Fruit fly (Drosophila melanogaster): ENCODE measurements around the gene CG43057.
A peak's percentile ranks its signal among the peaks of the same experiment; 100 is the strongest.

CG43057 gene

DNA sequence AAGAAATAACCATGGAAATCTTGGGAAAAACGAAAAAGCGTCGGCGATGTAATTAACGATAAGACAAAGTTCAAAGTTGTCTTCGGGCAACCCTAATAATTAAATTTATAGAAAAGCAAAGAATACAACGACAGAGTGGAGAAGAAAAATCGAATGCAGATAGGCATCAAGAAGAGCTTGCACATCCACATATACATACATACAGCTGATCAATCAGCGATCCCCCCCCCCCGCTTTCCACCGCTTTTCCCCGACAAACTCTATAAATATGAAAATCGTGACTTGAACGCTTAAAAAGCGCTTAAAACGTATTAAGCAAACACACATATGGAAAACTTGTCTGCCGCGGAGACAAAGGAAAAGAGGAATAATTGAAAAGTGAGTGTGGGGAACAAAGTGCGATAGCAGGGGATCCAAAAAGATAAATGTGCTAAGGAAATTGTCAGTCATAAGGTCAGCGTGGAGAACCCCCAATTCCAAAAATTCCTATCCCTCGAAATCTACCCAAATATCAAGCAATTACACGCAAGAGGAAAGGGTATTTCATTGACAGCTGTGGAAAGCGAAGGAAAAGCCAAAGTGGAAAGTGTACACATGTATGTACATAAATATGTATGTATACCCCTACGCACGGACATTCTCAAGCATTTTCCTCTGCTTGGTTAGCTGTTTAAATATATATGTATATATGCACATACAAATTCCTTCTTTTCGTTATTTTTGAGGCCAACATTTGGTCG is 45.7 kb upstream of the CG43057 start (continued):
- no peak for TF ChIP-seq nerfin-1 (tag; optimal IDR thresholded peaks at IDR 0.05)
- peak in 1 of 3 experiments; percentile 9 for TF ChIP-seq lola (GFP tag; optimal IDR thresholded peaks at IDR 0.05)
- no peak for TF ChIP-seq CG5245 (GFP tag; optimal IDR thresholded peaks at IDR 0.05)
- peak; percentile 8 for TF ChIP-seq Blimp-1 (GFP tag; optimal IDR thresholded peaks at IDR 0.05)
- TF ChIP-seq Rx (GFP tag; IDR thresholded peaks at IDR 0.05): no peak
- peak in 1 of 2 experiments; percentile 71 for TF ChIP-seq tll (GFP tag; optimal IDR thresholded peaks at IDR 0.05)
- TF ChIP-seq CG9437 (GFP tag; optimal IDR thresholded peaks at IDR 0.05): no peak
- TF ChIP-seq CG5953 (GFP tag; IDR thresholded peaks at IDR 0.05): no peak
- no peak for TF ChIP-seq rib (GFP tag; IDR thresholded peaks at IDR 0.05)
- no peak for TF ChIP-seq gfzf (GFP tag; optimal IDR thresholded peaks at IDR 0.05)
- peak; percentile 4 for TF ChIP-seq oc (tag; optimal IDR thresholded peaks at IDR 0.05)
- TF ChIP-seq kni (GFP tag; optimal IDR thresholded peaks at IDR 0.05): peak; percentile 84
- peak; percentile 58 for TF ChIP-seq sd (tag; optimal IDR thresholded peaks at IDR 0.05)
- peak; percentile 53 for TF ChIP-seq CG15696 (tag; optimal IDR thresholded peaks at IDR 0.05)
- TF ChIP-seq CG17829 (tag; optimal IDR thresholded peaks at IDR 0.05): peak; percentile 12
- TF ChIP-seq HmgZ (tag; optimal IDR thresholded peaks at IDR 0.05): no peak
- 0 out of 4 replicates have a peak, but pooled peaks have one; percentile 18 for TF ChIP-seq Dll (GFP tag; IDR thresholded peaks at IDR 0.05; ENCODE audit: partially characterized antibody)
- no peak for TF ChIP-seq CG13624 (GFP tag; optimal IDR thresholded peaks at IDR 0.05)
- TF ChIP-seq otp (GFP tag; IDR thresholded peaks at IDR 0.05): 0 out of 3 replicates have a peak, but pooled peaks have one; percentile 4
- TF ChIP-seq PHDP (tag; optimal IDR thresholded peaks at IDR 0.05): no peak
- peak; percentile 11 for TF ChIP-seq CG8388 (GFP tag; optimal IDR thresholded peaks at IDR 0.05)
- TF ChIP-seq CG33557 (GFP tag; optimal IDR thresholded peaks at IDR 0.05): peak; percentile 73
- TF ChIP-seq CG2199 (GFP tag; IDR thresholded peaks at IDR 0.05): peak; percentile 30; the same call in 1 of the 3 replicates
- TF ChIP-seq trh (GFP tag; optimal IDR thresholded peaks at IDR 0.05): no peak
- no peak for TF ChIP-seq CG17612 (GFP tag; IDR thresholded peaks at IDR 0.05)
- TF ChIP-seq Max (GFP tag; optimal IDR thresholded peaks at IDR 0.05): no peak
- TF ChIP-seq seq (GFP tag; IDR thresholded peaks at IDR 0.05): no peak
- no peak for TF ChIP-seq Eip74EF (GFP tag; optimal IDR thresholded peaks at IDR 0.05)
- no peak for TF ChIP-seq C15 (GFP tag; IDR thresholded peaks at IDR 0.05)
- no peak for TF ChIP-seq NfI (GFP tag; optimal IDR thresholded peaks at IDR 0.05)
- TF ChIP-seq CG15479 (GFP tag; optimal IDR thresholded peaks at IDR 0.05): peak; percentile 36

dm6 chr2L:8288087-8288486 is 44.3 kb upstream of the CG43057 start:
- TF ChIP-seq schlank (tag; optimal IDR thresholded peaks at IDR 0.05): no peak
- no peak for TF ChIP-seq fd96Cb (tag; optimal IDR thresholded peaks at IDR 0.05)
- no peak for TF ChIP-seq NC2β (GFP tag; optimal IDR thresholded peaks at IDR 0.05)
- no peak for TF ChIP-seq ssp (GFP tag; IDR thresholded peaks at IDR 0.05)
- peak; percentile 15 for TF ChIP-seq pros (GFP tag; optimal IDR thresholded peaks at IDR 0.05)
- no peak for TF ChIP-seq Xbp1 (GFP tag; optimal IDR thresholded peaks at IDR 0.05)
- no peak for TF ChIP-seq Trl (optimal IDR thresholded peaks at IDR 0.05)
- no peak for TF ChIP-seq Trl (GFP tag; optimal IDR thresholded peaks at IDR 0.05)
- no peak for TF ChIP-seq ci (GFP tag; IDR thresholded peaks at IDR 0.05)
- TF ChIP-seq gsb-n (tag; optimal IDR thresholded peaks at IDR 0.05): peak; percentile 53
- TF ChIP-seq Opbp (GFP tag; IDR thresholded peaks at IDR 0.05; ENCODE audit: partially characterized antibody): no peak
- peak; percentile 42 for TF ChIP-seq Med (GFP tag)
- TF ChIP-seq twi (tag; optimal IDR thresholded peaks at IDR 0.05): peak; percentile 71
- TF ChIP-seq maf-S (GFP tag; optimal IDR thresholded peaks at IDR 0.05): no peak
- TF ChIP-seq CG1832 (GFP tag; optimal IDR thresholded peaks at IDR 0.05): no peak
- no peak for TF ChIP-seq CG18764 (GFP tag; optimal IDR thresholded peaks at IDR 0.05)
- peak; percentile 13 for TF ChIP-seq lab (GFP tag; optimal IDR thresholded peaks at IDR 0.05)
- TF ChIP-seq en (GFP tag; optimal IDR thresholded peaks at IDR 0.05): no peak

All from whole organism, embryonic.